Worm (Caenorhabditis elegans): ENCODE measurements around the gene C09E10.3.

DNA sequence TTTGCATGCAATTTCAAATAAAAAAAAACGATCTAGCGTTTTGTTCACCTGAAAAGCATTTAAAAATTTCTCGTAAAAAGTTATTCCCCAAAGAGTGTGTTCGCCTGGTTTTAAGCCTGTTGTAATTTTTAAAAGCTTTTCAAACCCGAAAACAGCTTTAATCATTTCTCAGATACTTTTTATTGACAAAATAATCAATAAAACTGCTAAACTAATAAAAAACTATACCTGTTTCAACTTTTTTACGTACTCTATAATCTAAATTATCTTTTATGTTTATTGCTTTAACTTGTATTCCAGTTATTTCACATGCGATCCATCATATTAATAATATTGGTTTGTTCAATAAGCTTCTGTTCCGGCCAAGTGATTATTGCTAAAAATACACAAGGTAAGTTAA lies 12.9 kb upstream of the C09E10.3 start, which contains the start of gene cutl-21:
- TF ChIP-seq dsc-1 (tag; optimal IDR thresholded peaks at IDR 0.05) (no peak), unc-62 (GFP tag; optimal IDR thresholded peaks at IDR 0.05) (no peak), swsn-7 (tag; optimal IDR thresholded peaks at IDR 0.05) (no peak), vab-15 (tag; optimal IDR thresholded peaks at IDR 0.05) (no peak), C34B4.2 (tag; optimal IDR thresholded peaks at IDR 0.05) (no peak), nhr-28 (tag; optimal IDR thresholded peaks at IDR 0.05) (no peak), pqm-1 (tag; optimal IDR thresholded peaks at IDR 0.05) (no peak), dpl-1 (GFP tag; optimal IDR thresholded peaks at IDR 0.05) (no peak), snpc-4 (tag; optimal IDR thresholded peaks at IDR 0.05) (no peak), ceh-90 (tag; optimal IDR thresholded peaks at IDR 0.05) (no peak), skn-1 (tag; optimal IDR thresholded peaks at IDR 0.05) (no peak), efl-1 (optimal IDR thresholded peaks at IDR 0.05) (no peak), efl-1 (GFP tag; optimal IDR thresholded peaks at IDR 0.05 in 1 of 2) (no peak), unc-130 (tag; optimal IDR thresholded peaks at IDR 0.05) (no peak), mep-1 (tag; optimal IDR thresholded peaks at IDR 0.05) (no peak)
